Worm (Caenorhabditis elegans): ENCODE measurements around the gene morc-1.

morc-1 gene

DNA sequence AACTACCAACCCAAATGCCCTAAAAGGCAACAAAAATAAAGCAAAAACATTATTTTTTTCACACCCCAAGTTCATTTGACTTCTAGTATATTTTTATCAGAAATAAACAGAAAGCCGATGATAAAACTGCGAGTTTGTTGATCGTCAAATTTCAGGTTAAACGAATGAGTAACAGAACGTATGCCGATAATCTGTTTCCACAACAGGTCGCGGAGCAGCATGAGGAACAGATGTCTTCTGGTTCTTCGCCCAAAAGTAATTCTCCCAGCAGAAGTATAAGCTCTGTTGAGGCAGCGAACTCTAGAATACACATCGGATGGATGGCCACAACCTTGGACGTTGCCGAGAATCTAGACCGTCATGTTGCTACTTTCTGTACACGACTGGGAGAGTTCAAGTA is 23.7 kb upstream of the morc-1 start, which contains the start of gene prmt-5 (continued):
- TF ChIP-seq efl-1 (optimal IDR thresholded peaks at IDR 0.05) (peak; percentile 21 to 41), efl-1 (GFP tag; optimal IDR thresholded peaks at IDR 0.05 in 1 of 2) (peak in 1 of 2 experiments; percentile 77), xbp-1 (tag; optimal IDR thresholded peaks at IDR 0.05) (peak; percentile 3), fkh-8 (tag; optimal IDR thresholded peaks at IDR 0.05) (no peak), fkh-4 (tag; optimal IDR thresholded peaks at IDR 0.05; ENCODE audit: borderline replicate concordance) (no peak), hlh-4 (tag; optimal IDR thresholded peaks at IDR 0.05) (no peak), nhr-237 (tag; optimal IDR thresholded peaks at IDR 0.05) (no peak), unc-98 (GFP tag; IDR thresholded peaks at IDR 0.05) (no peak), F16B12.6 (tag; optimal IDR thresholded peaks at IDR 0.05) (no peak), alr-1 (tag; optimal IDR thresholded peaks at IDR 0.05; ENCODE audit: borderline replicate concordance) (no peak)

DNA sequence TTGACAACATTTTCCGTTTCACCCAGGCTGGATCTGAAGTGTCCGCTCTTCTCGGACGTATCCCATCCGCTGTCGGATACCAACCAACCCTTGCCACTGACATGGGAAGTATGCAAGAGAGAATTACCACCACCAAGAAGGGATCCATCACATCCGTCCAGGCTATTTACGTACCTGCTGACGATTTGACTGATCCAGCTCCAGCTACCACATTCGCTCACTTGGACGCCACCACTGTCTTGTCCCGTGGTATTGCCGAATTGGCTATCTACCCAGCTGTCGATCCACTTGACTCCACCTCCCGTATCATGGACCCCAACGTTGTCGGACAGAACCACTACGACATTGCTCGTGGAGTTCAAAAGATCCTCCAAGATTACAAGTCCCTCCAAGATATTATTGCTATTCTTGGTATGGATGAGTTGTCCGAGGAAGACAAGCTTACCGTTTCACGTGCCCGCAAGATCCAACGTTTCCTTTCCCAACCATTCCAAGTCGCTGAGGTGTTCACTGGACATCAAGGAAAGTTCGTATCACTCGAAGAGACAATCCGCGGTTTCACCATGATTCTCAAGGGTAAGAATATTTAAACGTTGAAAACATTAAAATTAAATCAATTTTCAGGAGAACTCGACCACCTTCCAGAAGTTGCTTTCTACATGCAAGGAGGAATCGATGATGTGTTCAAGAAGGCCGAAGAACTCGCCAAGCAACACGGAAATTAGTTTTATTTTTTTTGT is 23.0 kb upstream of the morc-1 start:
- no peak for TF ChIP-seq irx-1 (tag; optimal IDR thresholded peaks at IDR 0.05)
- TF ChIP-seq nhr-85 (tag), result peak; percentile 59
- TF ChIP-seq alr-1 (tag; optimal IDR thresholded peaks at IDR 0.05; ENCODE audit: borderline replicate concordance), result peak; percentile 94
- peak; percentile 33 for TF ChIP-seq nhr-76 (tag; optimal IDR thresholded peaks at IDR 0.05)
- no peak for TF ChIP-seq jun-1 (tag; optimal IDR thresholded peaks at IDR 0.05)
- TF ChIP-seq efl-1 (optimal IDR thresholded peaks at IDR 0.05), result no peak
- peak in 1 of 2 experiments; percentile 90 for TF ChIP-seq efl-1 (GFP tag; optimal IDR thresholded peaks at IDR 0.05 in 1 of 2)

DNA sequence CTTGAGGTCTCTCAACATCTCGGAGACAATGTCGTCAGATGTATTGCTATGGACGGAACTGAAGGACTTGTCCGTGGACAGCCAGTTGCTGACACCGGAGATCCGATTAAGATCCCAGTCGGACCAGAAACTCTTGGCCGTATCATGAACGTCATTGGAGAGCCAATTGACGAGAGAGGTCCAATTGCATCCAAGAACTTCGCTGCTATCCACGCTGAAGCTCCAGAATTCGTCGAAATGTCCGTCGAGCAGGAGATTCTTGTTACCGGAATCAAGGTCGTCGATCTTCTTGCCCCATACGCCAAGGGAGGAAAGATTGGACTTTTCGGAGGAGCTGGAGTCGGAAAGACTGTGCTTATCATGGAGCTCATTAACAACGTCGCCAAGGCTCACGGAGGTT is 22.1 kb upstream of the morc-1 start:
- TF ChIP-seq efl-1 (optimal IDR thresholded peaks at IDR 0.05) (no peak), efl-1 (GFP tag; optimal IDR thresholded peaks at IDR 0.05 in 1 of 2) (peak in 1 of 2 experiments; percentile 90), ama-1 (optimal IDR thresholded peaks at IDR 0.05) (peak; percentile 20), mef-2 (tag; optimal IDR thresholded peaks at IDR 0.05) (no peak)

- TF ChIP-seq tlp-1 (tag; optimal IDR thresholded peaks at IDR 0.05) (no peak), nhr-28 (tag; optimal IDR thresholded peaks at IDR 0.05) (no peak), dsc-1 (tag; optimal IDR thresholded peaks at IDR 0.05) (peak; percentile 72), nhr-11 (tag; optimal IDR thresholded peaks at IDR 0.05) (peak; percentile 27), ztf-4 (tag; optimal IDR thresholded peaks at IDR 0.05) (no peak), ztf-11 (tag; optimal IDR thresholded peaks at IDR 0.05) (peak in 1 of 2 experiments; percentile 52), pag-3 (tag; optimal IDR thresholded peaks at IDR 0.05; ENCODE audit: borderline replicate concordance, insufficient read depth) (no peak), elt-3 (tag; optimal IDR thresholded peaks at IDR 0.05) (peak in 3 of 6 experiments; percentile 44 to 89 (median 77)), pqm-1 (tag; optimal IDR thresholded peaks at IDR 0.05) (no peak), aha-1 (tag; optimal IDR thresholded peaks at IDR 0.05) (peak; percentile 59), unc-98 (GFP tag; IDR thresholded peaks at IDR 0.05) (no peak), nhr-76 (tag; optimal IDR thresholded peaks at IDR 0.05) (no peak), nhr-77 (tag; optimal IDR thresholded peaks at IDR 0.05) (peak; percentile 82), lir-3 (tag; optimal IDR thresholded peaks at IDR 0.05; ENCODE audit: poor library complexity) (peak; percentile 80), lin-14 (GFP tag; optimal IDR thresholded peaks at IDR 0.05) (peak; percentile 90), ceh-90 (tag; optimal IDR thresholded peaks at IDR 0.05) (peak; percentile 31), C16A3.4 (tag; optimal IDR thresholded peaks at IDR 0.05) (peak; percentile 97), unc-30 (tag; optimal IDR thresholded peaks at IDR 0.05) (no peak), lin-13 (GFP tag; optimal IDR thresholded peaks at IDR 0.05) (peak; percentile 84), dpl-1 (GFP tag; optimal IDR thresholded peaks at IDR 0.05) (peak; percentile 79 to 85 (median 82)), ceh-88 (GFP tag; IDR thresholded peaks at IDR 0.05) (peak; percentile 48), unc-62 (GFP tag; optimal IDR thresholded peaks at IDR 0.05) (no peak), ama-1 (optimal IDR thresholded peaks at IDR 0.05) (no peak), sox-4 (tag; optimal IDR thresholded peaks at IDR 0.05) (peak; percentile 48), ceh-82 (tag; optimal IDR thresholded peaks at IDR 0.05) (peak; percentile 70 to 95 (median 73)), hlh-17 (GFP tag; optimal IDR thresholded peaks at IDR 0.05; ENCODE audit: borderline replicate concordance) (no peak), jun-1 (tag; optimal IDR thresholded peaks at IDR 0.05) (peak; percentile 73), unc-86 (tag; optimal IDR thresholded peaks at IDR 0.05) (peak; percentile 84), mep-1 (tag; optimal IDR thresholded peaks at IDR 0.05) (peak; percentile 83), nhr-19 (GFP tag; conservative IDR thresholded peaks at IDR 0.05) (peak; percentile 87), mab-9 (GFP tag; IDR thresholded peaks at IDR 0.05) (peak; percentile 38; the same call in 1 of the 2 replicates), nhr-47 (tag; optimal IDR thresholded peaks at IDR 0.05) (peak; percentile 89), fkh-8 (tag; optimal IDR thresholded peaks at IDR 0.05) (peak; percentile 85)
These were observed 21.2 kb upstream of the morc-1 start, which contains the start of the genes C34E10.12, C34E10.10 and atp-2 for ce11 chrIII:5227831-5228467. Gene C34E10.12 (minus strand): TSS chrIII:5227881. Gene C34E10.10 (minus strand): TSS chrIII:5227884. Gene atp-2 (plus strand): TSS chrIII:5228417.
